Worm (Caenorhabditis elegans) whole organism, L4 larva: Measurements from ENCODE around the gene F01D5.1.

ENCODE experiments used
- ZK546.5 ChIP-seq, 2 experiments: sonication (generic microtip); optimal IDR thresholded peaks; 2 replicates each; lab custom pipeline; 2017; ENCODE audit warnings: missing biosample characterization in 2 of 2, missing genetic modification characterization in 2 of 2
- ama-1 ChIP-seq: fragments of 150-350 bp; optimal IDR thresholded peaks from 2 replicates; lab custom pipeline; 2014; ENCODE audit warnings: inconsistent platforms, mixed read lengths
- hlh-30 ChIP-seq: sonication (generic microtip); optimal IDR thresholded peaks from 2 replicates; lab custom pipeline; 2017; ENCODE audit warnings: antibody characterized with exemption, mild to moderate bottlenecking, missing genetic modification characterization, missing compliant biosample characterization; ENCODE audit not compliant: insufficient read depth
- mep-1 ChIP-seq: fragments of 150-350 bp; sonication (generic microtip); optimal IDR thresholded peaks from 3 replicates; lab custom pipeline; 2014; ENCODE audit warnings: missing biosample characterization, missing genetic modification characterization

- TF ChIP-seq ama-1 (lab: Kevin White, UChicago) (no peak), mep-1 (tag; lab: Kevin White, UChicago) (no peak), hlh-30 (tag; lab: Kevin White, UChicago) (no peak), ZK546.5 (tag; optimal IDR thresholded peaks at IDR 0.05; lab: Kevin White, UChicago) (no peak)
Observed at ce11 chrII:13982923-13983322, 14.5 kb downstream of the F01D5.1 start, which contains the start of the genes Y39G8B.13 and Y39G8B.10.
